Fruit fly (Drosophila melanogaster): ENCODE results near the gene NfI.
"Not testable (repeated sequence)": the region's sequence is repeated elsewhere in the genome, so short reads cannot be mapped to it uniquely, and the experiment has no call there.

The NfI gene

DNA sequence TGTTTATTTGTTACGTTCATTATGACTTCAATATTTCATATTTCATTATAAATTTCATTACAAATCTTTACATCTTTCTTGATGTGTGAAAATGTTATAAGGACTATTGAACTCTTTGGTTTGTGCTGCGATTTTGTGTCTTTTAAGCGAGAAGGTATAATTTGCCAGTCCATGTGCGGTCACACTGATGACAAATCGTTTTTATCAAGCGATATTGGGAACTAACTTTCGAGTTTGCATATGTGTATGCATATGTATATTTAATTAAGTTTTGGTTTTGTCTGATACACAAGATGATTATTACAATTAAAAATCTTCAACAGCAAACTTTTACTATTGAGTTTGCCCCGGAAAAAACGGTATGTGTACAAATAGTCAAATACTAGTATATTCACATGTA lies 31.8 kb upstream of the NfI start, which contains the start of gene Rad23:
Gene Rad23, plus strand, starts transcription at position 163 of the 400 bp plus-strand sequence.
- TF ChIP-seq CG4496 (GFP tag; IDR thresholded peaks at IDR 0.05): no peak
- peak; percentile 77 for TF ChIP-seq D1 (tag; optimal IDR thresholded peaks at IDR 0.05)

DNA sequence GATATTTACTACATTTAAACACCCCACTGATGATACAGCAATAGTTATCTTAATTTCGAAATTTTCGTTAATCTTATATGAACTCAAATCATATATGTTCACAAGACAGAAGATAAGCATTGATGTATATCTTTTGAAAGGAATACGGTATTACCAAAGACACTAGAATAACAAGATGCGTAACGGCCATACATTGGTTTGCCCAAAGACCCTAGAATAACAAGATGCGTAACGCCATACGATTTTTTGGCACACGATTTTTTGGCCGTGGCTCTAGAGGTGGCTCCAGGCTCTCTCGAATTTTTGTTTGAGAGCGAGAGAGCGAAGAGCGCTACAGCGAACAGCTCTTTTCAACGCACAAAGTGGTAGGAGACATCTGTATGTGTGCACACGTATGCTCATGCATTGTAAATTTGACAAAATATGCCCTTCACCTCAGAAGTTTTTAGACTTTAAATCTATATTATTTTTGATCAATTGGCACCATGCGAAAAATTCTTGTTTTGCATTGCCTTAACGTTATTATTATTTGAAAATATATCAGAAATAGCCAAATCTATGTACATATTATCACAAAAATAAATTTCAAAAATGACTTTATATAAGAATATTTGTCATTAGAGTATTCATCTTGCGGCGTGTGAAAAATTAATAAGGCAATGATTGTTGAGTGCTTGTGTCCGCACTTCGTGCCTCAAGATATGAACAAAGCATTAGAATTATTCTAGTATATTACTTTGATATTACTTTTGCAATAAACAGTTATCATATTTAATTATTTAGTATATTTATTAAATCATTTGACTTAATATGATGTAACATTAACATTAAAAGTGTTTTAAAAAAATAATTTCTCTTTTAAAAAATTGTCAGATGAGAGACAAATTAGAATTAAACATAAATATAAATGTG lies 30.5 kb upstream of the NfI start, which contains the start of gene Syt7:
Gene Syt7, minus strand, starts transcription at position 51 of the 912 bp plus-strand sequence.
- TF ChIP-seq CG14655 (GFP tag; optimal IDR thresholded peaks at IDR 0.05); CG32121 (GFP tag; IDR thresholded peaks at IDR 0.05); CG10348 (GFP tag; IDR thresholded peaks at IDR 0.05): not testable (repeated sequence)

DNA sequence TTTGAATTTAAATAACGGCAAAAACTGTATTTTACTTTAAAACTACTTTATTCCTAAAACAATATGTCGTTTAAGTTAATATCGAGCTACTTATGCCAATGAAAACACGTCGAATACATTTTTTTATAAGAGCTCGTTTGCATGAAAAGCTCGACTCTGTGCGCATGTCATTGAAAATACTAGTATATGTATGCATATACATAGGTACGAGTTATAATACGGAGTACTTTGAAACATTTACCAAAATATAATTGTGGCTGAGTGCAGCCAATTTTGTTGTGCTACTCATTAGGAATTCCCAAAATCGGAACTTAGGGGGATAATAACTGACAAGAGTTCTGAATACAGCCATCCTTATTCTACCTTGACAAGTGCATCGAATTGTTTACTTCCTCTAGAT lies 29.5 kb upstream of the NfI start:
- TF ChIP-seq Pif1B (GFP tag; optimal IDR thresholded peaks at IDR 0.05): no peak
- TF ChIP-seq CG4496 (GFP tag; IDR thresholded peaks at IDR 0.05): no peak
- no peak for TF ChIP-seq CG9948 (tag; optimal IDR thresholded peaks at IDR 0.05)
- no peak for TF ChIP-seq CG13204 (GFP tag; optimal IDR thresholded peaks at IDR 0.05)
- no peak for TF ChIP-seq Pif1A (GFP tag; optimal IDR thresholded peaks at IDR 0.05)
- no peak for TF ChIP-seq gl (tag; optimal IDR thresholded peaks at IDR 0.05)
- TF ChIP-seq EcR (GFP tag; optimal IDR thresholded peaks at IDR 0.05): no peak
- TF ChIP-seq CG8301 (tag; optimal IDR thresholded peaks at IDR 0.05): no peak
- no peak for TF ChIP-seq rn (GFP tag; IDR thresholded peaks at IDR 0.05)
- TF ChIP-seq CG8159 (tag; optimal IDR thresholded peaks at IDR 0.05): no peak
- no peak for TF ChIP-seq CG32121 (GFP tag; IDR thresholded peaks at IDR 0.05)
- no peak for TF ChIP-seq Ets98B (GFP tag; IDR thresholded peaks at IDR 0.05)

DNA sequence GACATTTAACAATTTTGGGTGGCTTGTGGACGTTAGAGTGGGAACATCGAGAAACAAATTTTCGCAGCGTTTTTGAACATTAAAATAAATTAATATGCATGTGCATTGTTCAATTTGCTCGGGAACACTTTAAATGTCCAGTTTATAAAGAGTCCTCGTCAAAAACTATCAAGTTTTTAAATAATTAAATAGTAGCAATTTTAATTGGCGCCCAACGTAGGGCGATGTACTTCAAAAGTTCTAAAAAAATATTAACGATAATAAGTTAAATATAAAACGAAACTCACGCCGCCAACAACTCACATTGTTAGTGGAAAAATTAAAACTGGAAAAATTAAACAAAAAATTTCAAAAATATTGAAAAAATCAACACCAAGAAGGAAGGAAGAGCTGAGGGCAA lies 16.2 kb upstream of the NfI start:
- TF ChIP-seq rn (GFP tag; IDR thresholded peaks at IDR 0.05) (no peak), Ets98B (GFP tag; IDR thresholded peaks at IDR 0.05) (no peak), gl (tag; optimal IDR thresholded peaks at IDR 0.05) (no peak), CG8159 (tag; optimal IDR thresholded peaks at IDR 0.05) (no peak), Pif1A (GFP tag; optimal IDR thresholded peaks at IDR 0.05) (no peak), Pif1B (GFP tag; optimal IDR thresholded peaks at IDR 0.05) (no peak), CG32121 (GFP tag; IDR thresholded peaks at IDR 0.05) (no peak), CG15710 (tag; optimal IDR thresholded peaks at IDR 0.05) (no peak), CG12605 (GFP tag; IDR thresholded peaks at IDR 0.05) (no peak), CG17806 (tag; optimal IDR thresholded peaks at IDR 0.05) (no peak), CG9948 (tag; optimal IDR thresholded peaks at IDR 0.05) (no peak)

DNA sequence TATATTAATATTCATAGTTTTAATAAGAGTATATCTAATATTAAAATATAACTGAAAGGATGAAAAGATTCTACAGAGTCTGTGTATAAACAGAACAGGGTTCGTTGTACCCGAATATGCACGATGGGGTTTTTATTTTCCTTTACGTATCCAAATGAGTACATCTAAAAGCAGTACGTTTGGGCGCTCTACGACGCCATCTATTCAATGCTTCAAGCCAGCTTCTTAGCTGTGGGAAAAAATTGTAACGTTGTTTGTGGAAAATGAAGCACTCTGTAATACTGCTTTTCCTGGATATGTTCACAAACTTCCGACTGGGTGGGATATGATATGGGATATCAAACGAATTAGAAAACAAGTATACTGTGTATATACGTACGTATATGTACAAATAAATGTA lies 1.5 kb downstream of the NfI start:
- TF ChIP-seq fd96Ca (GFP tag; IDR thresholded peaks at IDR 0.05): no peak
- no peak for TF ChIP-seq CG13204 (GFP tag; optimal IDR thresholded peaks at IDR 0.05)
- TF ChIP-seq Ets98B (GFP tag; IDR thresholded peaks at IDR 0.05): no peak
- no peak for TF ChIP-seq D1 (tag; optimal IDR thresholded peaks at IDR 0.05)
- TF ChIP-seq CG17806 (tag; optimal IDR thresholded peaks at IDR 0.05): no peak
- no peak for TF ChIP-seq CG32121 (GFP tag; IDR thresholded peaks at IDR 0.05)
- TF ChIP-seq CG15710 (tag; optimal IDR thresholded peaks at IDR 0.05): no peak
- TF ChIP-seq Pif1A (GFP tag; optimal IDR thresholded peaks at IDR 0.05): no peak
- no peak for TF ChIP-seq Snoo (tag; optimal IDR thresholded peaks at IDR 0.05)
- no peak for TF ChIP-seq CG9948 (tag; optimal IDR thresholded peaks at IDR 0.05)
- no peak for TF ChIP-seq CG8159 (tag; optimal IDR thresholded peaks at IDR 0.05)
- no peak for TF ChIP-seq Pif1B (GFP tag; optimal IDR thresholded peaks at IDR 0.05)
- no peak for TF ChIP-seq CG4496 (GFP tag; IDR thresholded peaks at IDR 0.05)
- no peak for TF ChIP-seq CG10348 (GFP tag; IDR thresholded peaks at IDR 0.05)
- no peak for TF ChIP-seq EcR (GFP tag; optimal IDR thresholded peaks at IDR 0.05)
- TF ChIP-seq CG14655 (GFP tag; optimal IDR thresholded peaks at IDR 0.05): no peak
- no peak for TF ChIP-seq CG34367 (tag; optimal IDR thresholded peaks at IDR 0.05)

DNA sequence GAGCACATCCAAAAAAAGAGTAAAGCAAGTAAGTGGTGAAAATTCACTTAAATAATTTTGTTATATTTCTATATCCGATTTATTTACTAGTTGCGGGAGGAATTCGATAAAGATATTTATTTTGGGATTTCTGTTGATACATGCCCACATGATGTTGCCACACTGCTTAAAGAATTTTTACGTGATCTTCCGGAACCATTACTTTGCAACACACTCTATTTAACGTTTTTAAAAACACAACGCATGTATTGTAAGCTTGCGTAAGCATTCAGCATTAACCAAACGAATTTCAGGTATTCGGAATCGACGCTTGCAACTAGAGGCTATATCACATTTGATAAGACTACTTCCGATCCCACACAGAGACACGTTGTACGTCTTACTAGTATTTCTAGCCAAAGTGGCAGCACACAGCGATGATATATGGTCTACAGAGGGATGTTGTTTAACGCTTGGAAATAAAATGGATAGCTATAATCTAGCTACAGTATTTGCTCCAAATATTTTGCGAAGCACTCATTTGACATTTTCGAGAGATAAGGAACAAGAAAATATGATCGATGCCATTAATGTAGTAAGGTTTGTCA lies 14.6 kb downstream of the NfI start:
- TF ChIP-seq rn (GFP tag; IDR thresholded peaks at IDR 0.05) (no peak), CG14655 (GFP tag; optimal IDR thresholded peaks at IDR 0.05) (no peak), Pif1B (GFP tag; optimal IDR thresholded peaks at IDR 0.05) (no peak), Pif1A (GFP tag; optimal IDR thresholded peaks at IDR 0.05) (no peak), CG4496 (GFP tag; IDR thresholded peaks at IDR 0.05) (no peak), D1 (tag; optimal IDR thresholded peaks at IDR 0.05) (no peak), Snoo (tag; optimal IDR thresholded peaks at IDR 0.05) (no peak), EcR (GFP tag; optimal IDR thresholded peaks at IDR 0.05) (no peak), CG13204 (GFP tag; optimal IDR thresholded peaks at IDR 0.05) (no peak), CG10348 (GFP tag; IDR thresholded peaks at IDR 0.05) (no peak), fd96Ca (GFP tag; IDR thresholded peaks at IDR 0.05) (no peak), CG8159 (tag; optimal IDR thresholded peaks at IDR 0.05) (no peak)

Data from whole organism, pupa.